Fruit fly (Drosophila melanogaster) whole organism, embryonic: ENCODE results near the gene RhoGAPp190.

Experiments
- Atf6 ChIP-seq: fragments of 200-800 bp; sonication (Bioruptor generic); IDR thresholded peaks from 2 replicates; pipeline ENCODE4 v1.3.6; 2022; ENCODE audit warnings: missing biosample characterization, missing genetic modification characterization
- Awh ChIP-seq: fragments of 200-800 bp; sonication (Bioruptor generic); IDR thresholded peaks from 2 replicates; pipeline ENCODE4, ENCODE4 v1.3.6; 2022; ENCODE audit warnings: missing biosample characterization, missing genetic modification characterization
- B-H1 ChIP-seq: fragments of 200-800 bp; sonication (Bioruptor generic); IDR thresholded peaks from 3 replicates; pipeline ENCODE4 v1.3.6; 2022; ENCODE audit warnings: missing biosample characterization, missing genetic modification characterization
- BEAF-32 ChIP-seq: fragments of 200-800 bp; sonication (Bioruptor generic); optimal IDR thresholded peaks from 3 replicates; lab custom pipeline; 2017; ENCODE audit warnings: missing biosample characterization, missing genetic modification characterization, mild to moderate bottlenecking, moderate library complexity, missing genetic modification reagents
- CG1024 ChIP-seq: fragments of 200-800 bp; sonication (Bioruptor generic); IDR thresholded peaks from 2 replicates; pipeline ENCODE4 v1.3.6; 2022; ENCODE audit warnings: missing biosample characterization, missing genetic modification characterization
- CG10543 ChIP-seq: fragments of 200-800 bp; sonication (Bioruptor generic); optimal IDR thresholded peaks from 3 replicates; lab custom pipeline; 2017; ENCODE audit warnings: missing biosample characterization, mild to moderate bottlenecking, missing genetic modification characterization, moderate library complexity
- CG10565 ChIP-seq: fragments of 200-800 bp; sonication (Bioruptor generic); optimal IDR thresholded peaks from 3 replicates; lab custom pipeline; 2016; ENCODE audit warnings: missing biosample characterization, mild to moderate bottlenecking, missing genetic modification characterization
- CG11695 ChIP-seq: fragments of 200-800 bp; sonication (Bioruptor generic); IDR thresholded peaks from 3 replicates; pipeline ENCODE4 v1.3.6; 2022; ENCODE audit warnings: missing biosample characterization, missing genetic modification characterization
- CG12236 ChIP-seq: fragments of 200-800 bp; sonication (Bioruptor generic); optimal IDR thresholded peaks from 2 replicates; lab custom pipeline; 2016; ENCODE audit warnings: missing biosample characterization, missing genetic modification characterization
- CG14710 ChIP-seq: fragments of 200-800 bp; sonication (Bioruptor generic); optimal IDR thresholded peaks from 3 replicates; lab custom pipeline; 2019; ENCODE audit warnings: missing biosample characterization, mild to moderate bottlenecking, missing genetic modification characterization, moderate library complexity
- CG15479 ChIP-seq: fragments of 200-800 bp; sonication (Bioruptor generic); optimal IDR thresholded peaks from 3 replicates; lab custom pipeline; 2019; ENCODE audit warnings: missing biosample characterization, mild to moderate bottlenecking, missing genetic modification characterization, moderate library complexity
- CG2202 ChIP-seq: fragments of 200-800 bp; sonication (Bioruptor generic); optimal IDR thresholded peaks from 2 replicates; lab custom pipeline; 2018; ENCODE audit warnings: missing biosample characterization, mild to moderate bottlenecking, missing genetic modification characterization
- CG30403 ChIP-seq: fragments of 200-800 bp; sonication (Bioruptor generic); optimal IDR thresholded peaks from 3 replicates; lab custom pipeline; 2016; ENCODE audit warnings: missing biosample characterization, missing genetic modification characterization
- CG31388 ChIP-seq: fragments of 200-800 bp; sonication (Bioruptor generic); optimal IDR thresholded peaks from 2 replicates; lab custom pipeline; 2016; ENCODE audit warnings: missing biosample characterization, missing genetic modification characterization
- CG32767 ChIP-seq: fragments of 200-800 bp; sonication (Bioruptor generic); IDR thresholded peaks from 2 replicates; pipeline ENCODE4 v1.3.6; 2022; ENCODE audit warnings: missing biosample characterization, missing genetic modification characterization
- CG33557 ChIP-seq: fragments of 200-800 bp; sonication (Bioruptor generic); optimal IDR thresholded peaks from 2 replicates; lab custom pipeline; 2019; ENCODE audit warnings: missing biosample characterization, mild to moderate bottlenecking, missing genetic modification characterization, moderate library complexity
- CG4424 ChIP-seq: fragments of 200-800 bp; sonication (Bioruptor generic); optimal IDR thresholded peaks from 3 replicates; lab custom pipeline; 2016; ENCODE audit warnings: missing biosample characterization, missing genetic modification characterization
- CG4617 ChIP-seq: fragments of 200-800 bp; sonication (Bioruptor generic); optimal IDR thresholded peaks from 3 replicates; lab custom pipeline; 2016; ENCODE audit warnings: missing biosample characterization, missing genetic modification characterization, borderline replicate concordance
- CG4707 ChIP-seq: fragments of 200-800 bp; sonication (Bioruptor generic); optimal IDR thresholded peaks from 2 replicates; lab custom pipeline; 2018; ENCODE audit warnings: missing biosample characterization, mild to moderate bottlenecking, missing genetic modification characterization, moderate library complexity
- CG5180 ChIP-seq: fragments of 200-800 bp; sonication (Bioruptor generic); optimal IDR thresholded peaks from 3 replicates; lab custom pipeline; 2017; ENCODE audit warnings: missing biosample characterization, missing genetic modification characterization, mild to moderate bottlenecking, moderate library complexity, missing genetic modification reagents
- CG7745 ChIP-seq: fragments of 200-800 bp; sonication (Bioruptor generic); optimal IDR thresholded peaks from 2 replicates; lab custom pipeline; 2018; ENCODE audit warnings: missing biosample characterization, mild to moderate bottlenecking, missing genetic modification characterization, moderate library complexity
- CG8944 ChIP-seq: fragments of 200-800 bp; sonication (Bioruptor generic); optimal IDR thresholded peaks from 3 replicates; lab custom pipeline; 2016; ENCODE audit warnings: missing biosample characterization, missing genetic modification characterization
- CG9797 ChIP-seq: fragments of 200-800 bp; sonication (Bioruptor generic); optimal IDR thresholded peaks from 3 replicates; lab custom pipeline; 2018; ENCODE audit warnings: missing biosample characterization, mild to moderate bottlenecking, missing genetic modification characterization
- Dip2 ChIP-seq: fragments of 200-800 bp; sonication (Bioruptor generic); IDR thresholded peaks from 2 replicates; pipeline ENCODE4 v1.3.6; 2022; ENCODE audit warnings: missing biosample characterization, missing genetic modification characterization
- Dip3 ChIP-seq: fragments of 200-800 bp; sonication (Bioruptor generic); optimal IDR thresholded peaks from 3 replicates; lab custom pipeline; 2016; ENCODE audit warnings: missing biosample characterization, missing genetic modification characterization
- Doc2 ChIP-seq: fragments of 200-800 bp; sonication (Bioruptor generic); IDR thresholded peaks from 2 replicates; pipeline ENCODE4 v1.3.6; 2022; ENCODE audit warnings: missing biosample characterization, missing genetic modification characterization
- H15 ChIP-seq: fragments of 200-800 bp; sonication (Bioruptor generic); IDR thresholded peaks from 3 replicates; pipeline ENCODE4 v1.3.6; 2022; ENCODE audit warnings: missing biosample characterization, missing genetic modification characterization
- HLH4C ChIP-seq: fragments of 200-800 bp; sonication (Bioruptor generic); IDR thresholded peaks from 3 replicates; pipeline ENCODE4 v1.3.6; 2022; ENCODE audit warnings: missing biosample characterization, missing genetic modification characterization; ENCODE audit not compliant: partially characterized antibody
- HmgZ ChIP-seq: fragments of 200-800 bp; sonication (Bioruptor generic); optimal IDR thresholded peaks from 2 replicates; lab custom pipeline; 2018; ENCODE audit warnings: missing biosample characterization, mild to moderate bottlenecking, missing genetic modification characterization
- Hr39 ChIP-seq: fragments of >200 bp; optimal IDR thresholded peaks from 2 replicates; lab custom pipeline; 2017
- MBD-R2 ChIP-seq: fragments of 200-800 bp; sonication (Bioruptor generic); IDR thresholded peaks from 2 replicates; pipeline ENCODE4 v1.3.6; 2022; ENCODE audit warnings: missing biosample characterization, missing genetic modification characterization
- Oaz ChIP-seq: fragments of 200-800 bp; sonication (Bioruptor generic); IDR thresholded peaks from 2 replicates; pipeline ENCODE4 v1.3.6; 2022; ENCODE audit warnings: missing biosample characterization, missing genetic modification characterization
- Ravus ChIP-seq: fragments of 200-800 bp; sonication (Bioruptor generic); IDR thresholded peaks from 2 replicates; pipeline ENCODE4 v1.3.6; 2022; ENCODE audit warnings: missing biosample characterization, missing genetic modification characterization
- Sox102F ChIP-seq: fragments of 200-800 bp; sonication (Bioruptor generic); optimal IDR thresholded peaks from 2 replicates; lab custom pipeline; 2018; ENCODE audit warnings: missing biosample characterization, mild to moderate bottlenecking, missing genetic modification characterization, moderate library complexity
- cad ChIP-seq: fragments of >200 bp; optimal IDR thresholded peaks from 2 replicates; lab custom pipeline; 2017; ENCODE audit warnings: missing biosample characterization, missing genetic modification characterization
- cato ChIP-seq: fragments of 200-800 bp; sonication (Bioruptor generic); optimal IDR thresholded peaks from 2 replicates; lab custom pipeline; 2016; ENCODE audit warnings: missing biosample characterization, missing genetic modification characterization, borderline replicate concordance
- crc ChIP-seq: fragments of 200-800 bp; sonication (Bioruptor generic); optimal IDR thresholded peaks from 2 replicates; lab custom pipeline; 2016; ENCODE audit warnings: missing biosample characterization, missing genetic modification characterization
- croc ChIP-seq: fragments of 200-800 bp; sonication (Bioruptor generic); conservative IDR thresholded peaks from 3 replicates; pipeline ENCODE4 v1.3.6; 2022; ENCODE audit warnings: missing biosample characterization, missing genetic modification characterization
- dimm ChIP-seq: fragments of 200-800 bp; sonication (Bioruptor generic); IDR thresholded peaks from 2 replicates; pipeline ENCODE4 v1.3.6; 2022; ENCODE audit warnings: missing biosample characterization, missing genetic modification characterization
- esg ChIP-seq: fragments of 200-800 bp; sonication (Bioruptor generic); conservative IDR thresholded peaks from 2 replicates; pipeline ENCODE4 v1.3.6; 2022; ENCODE audit warnings: missing biosample characterization, missing genetic modification characterization
- ewg ChIP-seq: fragments of 200-800 bp; sonication (Bioruptor generic); optimal IDR thresholded peaks from 3 replicates; lab custom pipeline; 2017; ENCODE audit warnings: mild to moderate bottlenecking, missing biosample characterization, missing genetic modification reagents, missing genetic modification characterization
- inv ChIP-seq: fragments of 200-800 bp; sonication (Bioruptor generic); IDR thresholded peaks from 2 replicates; pipeline ENCODE4 v1.3.6; 2022; ENCODE audit warnings: missing biosample characterization, missing genetic modification characterization; ENCODE audit not compliant: partially characterized antibody
- jumu ChIP-seq: fragments of 200-800 bp; sonication (Bioruptor generic); optimal IDR thresholded peaks from 3 replicates; lab custom pipeline; 2016; ENCODE audit warnings: missing biosample characterization, missing genetic modification characterization
- lbe ChIP-seq: fragments of 200-800 bp; sonication (Bioruptor generic); optimal IDR thresholded peaks from 2 replicates; lab custom pipeline; 2016; ENCODE audit warnings: missing biosample characterization, mild to moderate bottlenecking, missing genetic modification characterization
- nmo ChIP-seq: fragments of 200-800 bp; sonication (Bioruptor generic); optimal IDR thresholded peaks from 2 replicates; lab custom pipeline; 2018; ENCODE audit warnings: missing biosample characterization, mild to moderate bottlenecking, missing genetic modification characterization, moderate library complexity
- p53 ChIP-seq: fragments of 200-800 bp; sonication (Bioruptor generic); optimal IDR thresholded peaks from 2 replicates; lab custom pipeline; 2016; ENCODE audit warnings: missing biosample characterization, missing genetic modification characterization
- run ChIP-seq: fragments of 200-800 bp; sonication (Bioruptor generic); optimal IDR thresholded peaks from 3 replicates; lab custom pipeline; 2018; ENCODE audit warnings: missing biosample characterization, mild to moderate bottlenecking, missing genetic modification characterization
- sens ChIP-seq: fragments of 200-800 bp; sonication (Bioruptor generic); peaks from one replicate; lab custom pipeline; 2016; ENCODE audit warnings: missing biosample characterization, missing genetic modification characterization
- sima ChIP-seq: fragments of 200-800 bp; sonication (Bioruptor generic); optimal IDR thresholded peaks from 2 replicates; lab custom pipeline; 2016; ENCODE audit warnings: missing biosample characterization, missing genetic modification characterization
- vvl ChIP-seq: fragments of 200-800 bp; sonication (Bioruptor generic); IDR thresholded peaks from 2 replicates; pipeline ENCODE4 v1.3.6; 2022; ENCODE audit warnings: missing biosample characterization, missing genetic modification characterization
- yki ChIP-seq: fragments of >200 bp; optimal IDR thresholded peaks from 3 replicates; lab custom pipeline; 2018
- zen2 ChIP-seq: fragments of 200-800 bp; sonication (Bioruptor generic); IDR thresholded peaks from 3 replicates; pipeline ENCODE4 v1.3.6; 2022; ENCODE audit warnings: missing biosample characterization, missing genetic modification characterization; ENCODE audit not compliant: partially characterized antibody

Gene RhoGAPp190

dm6 chrX:17599330-17599729 lies 53.0 kb downstream of the RhoGAPp190 start, which contains the start of gene X11L (continued):
- TF ChIP-seq Sox102F (GFP tag; lab: Kevin White, UChicago) (no peak), CG4617 (GFP tag; lab: Kevin White, UChicago) (peak; percentile 71), Atf6 (GFP tag; lab: Robert Waterston, UW) (no peak), vvl (GFP tag; lab: Robert Waterston, UW) (peak; percentile 80), CG4424 (peak; percentile 63), Awh (GFP tag; lab: Robert Waterston, UW) (0 out of 2 replicates have a peak, but pooled peaks have one; percentile 30), inv (peak; percentile 85), MBD-R2 (GFP tag; lab: Robert Waterston, UW) (peak; percentile 83), H15 (GFP tag; lab: Robert Waterston, UW) (peak; percentile 49; the same call in 1 of the 3 replicates), esg (GFP tag; lab: Robert Waterston, UW) (peak; percentile 28; the same call in 1 of the 2 replicates), lbe (GFP tag; lab: Kevin White, UChicago) (peak; percentile 75), Dip3 (GFP tag; lab: Kevin White, UChicago) (peak; percentile 74), CG14710 (tag; lab: Kevin White, UChicago) (peak; percentile 62), HLH4C (peak; percentile 90), dimm (GFP tag; lab: Robert Waterston, UW) (no peak), CG31388 (GFP tag; lab: Kevin White, UChicago) (peak; percentile 43), Oaz (GFP tag; lab: Robert Waterston, UW) (peak; percentile 10; the same call in 1 of the 2 replicates), croc (GFP tag; lab: Robert Waterston, UW) (no peak), CG10565 (GFP tag; lab: Kevin White, UChicago) (no peak), yki (lab: Kevin White, UChicago) (no peak), sima (GFP tag; lab: Kevin White, UChicago) (no peak), sens (GFP tag; lab: Kevin White, UChicago) (peak; percentile 94), CG12236 (GFP tag; lab: Kevin White, UChicago) (peak; percentile 37), jumu (peak; percentile 76), CG11695 (GFP tag; lab: Robert Waterston, UW) (peak; percentile 16; the same call in 1 of the 3 replicates), HmgZ (tag; lab: Kevin White, UChicago) (peak; percentile 78), CG5180 (GFP tag; lab: Kevin White, UChicago) (peak; percentile 16), CG30403 (peak; percentile 78), cato (GFP tag; lab: Kevin White, UChicago) (peak; percentile 37), Doc2 (GFP tag; lab: Robert Waterston, UW) (no peak), CG9797 (peak; percentile 13), zen2 (GFP tag; lab: Robert Waterston, UW) (peak; percentile 87), crc (GFP tag; lab: Kevin White, UChicago) (peak; percentile 31), Ravus (GFP tag; lab: Robert Waterston, UW) (no peak; the same call in 1 of the 2 replicates), ewg (peak; percentile 53), CG15479 (no peak), nmo (GFP tag; lab: Kevin White, UChicago) (peak; percentile 64), Dip2 (GFP tag; lab: Robert Waterston, UW) (no peak), CG1024 (GFP tag; lab: Robert Waterston, UW) (peak; percentile 63; the same call in 1 of the 2 replicates), CG8944 (peak; percentile 68), Hr39 (lab: Kevin White, UChicago) (no peak), CG7745 (tag; lab: Kevin White, UChicago) (no peak), BEAF-32 (GFP tag; lab: Kevin White, UChicago) (peak; percentile 88), B-H1 (GFP tag; lab: Robert Waterston, UW) (peak; percentile 27; the same call in 2 of the 3 replicates), CG4707 (no peak), CG32767 (no peak), cad (GFP tag; lab: Kevin White, UChicago) (no peak), CG2202 (tag; lab: Kevin White, UChicago) (peak; percentile 30), p53 (GFP tag; lab: Kevin White, UChicago) (peak; percentile 75), CG33557 (peak; percentile 15), run (tag; lab: Kevin White, UChicago) (no peak), CG10543 (GFP tag; lab: Kevin White, UChicago) (no peak)
